Worm (Caenorhabditis elegans) whole organism, L1 larva: ENCODE results near the gene T19D2.3.

ENCODE experiments used
- C16A3.4 ChIP-seq: fragments of 150-350 bp; optimal IDR thresholded peaks from 2 replicates; lab custom pipeline; 2014; ENCODE audit warnings: missing biosample characterization, missing genetic modification characterization
- F16B12.6 ChIP-seq: fragments of 150-350 bp; optimal IDR thresholded peaks from 2 replicates; lab custom pipeline; 2014; ENCODE audit warnings: missing biosample characterization, missing genetic modification characterization
- Y116A8C.19 ChIP-seq: sonication (generic microtip); optimal IDR thresholded peaks from 2 replicates; lab custom pipeline; 2016; ENCODE audit warnings: missing compliant biosample characterization, missing genetic modification characterization, borderline replicate concordance
- alr-1 ChIP-seq: fragments of 200-800 bp; sonication (Bioruptor generic); optimal IDR thresholded peaks from 2 replicates; lab custom pipeline; 2018; ENCODE audit warnings: borderline replicate concordance, mild to moderate bottlenecking, missing genetic modification characterization, missing compliant biosample characterization
- aly-2 ChIP-seq: fragments of 150-350 bp; optimal IDR thresholded peaks from 2 replicates; lab custom pipeline; 2014; ENCODE audit warnings: missing biosample characterization, missing genetic modification characterization
- ama-1 ChIP-seq: fragments of 150-350 bp; optimal IDR thresholded peaks from 2 replicates; lab custom pipeline; 2014
- blmp-1 ChIP-seq: fragments of 150-350 bp; optimal IDR thresholded peaks from 2 replicates; lab custom pipeline; 2014; ENCODE audit warnings: missing biosample characterization, missing genetic modification characterization
- ceh-8 ChIP-seq: fragments of 200-800 bp; sonication (Bioruptor generic); optimal IDR thresholded peaks from 2 replicates; lab custom pipeline; 2018; ENCODE audit warnings: mild to moderate bottlenecking, missing genetic modification characterization, moderate library complexity, missing compliant biosample characterization
- ceh-82 ChIP-seq, 3 experiments: fragments of 150-350 bp in 1 of 3; sonication (generic microtip) in 2 of 3; optimal IDR thresholded peaks; 2 replicates each; lab custom pipeline; 2014 to 2017; ENCODE audit warnings: missing biosample characterization in 3 of 3, missing genetic modification characterization in 3 of 3
- ces-1 ChIP-seq: fragments of 150-350 bp; optimal IDR thresholded peaks from 2 replicates; lab custom pipeline; 2014; ENCODE audit warnings: missing biosample characterization, missing genetic modification reagents, missing genetic modification characterization
- efl-1 ChIP-seq, 4 experiments: fragments of 150-350 bp; optimal IDR thresholded peaks in 3 of 4; peaks in 1 of 4; 1 replicate in 1 of 4; 2 replicates in 3 of 4; lab custom pipeline; 2014; ENCODE audit warnings: missing biosample characterization in 2 of 4, missing genetic modification characterization in 2 of 4, missing genetic modification reagents in 2 of 4
- egl-13 ChIP-seq: sonication (generic microtip); optimal IDR thresholded peaks from 2 replicates; lab custom pipeline; 2016; ENCODE audit warnings: missing genotype, missing genetic modification reagents, missing genetic modification characterization, missing compliant biosample characterization
- fkh-10 ChIP-seq: sonication (generic microtip); optimal IDR thresholded peaks from 2 replicates; lab custom pipeline; 2017; ENCODE audit warnings: missing biosample characterization, missing genetic modification reagents, missing genetic modification characterization
- fos-1 ChIP-seq: fragments of 150-350 bp; optimal IDR thresholded peaks from 2 replicates; lab custom pipeline; 2014; ENCODE audit warnings: missing biosample characterization, missing genetic modification characterization
- grh-1 ChIP-seq: fragments of 200-800 bp; sonication (Bioruptor generic); IDR thresholded peaks from 2 replicates; pipeline ENCODE4 v1.3.6; 2022; ENCODE audit warnings: missing genetic modification reagents, missing genetic modification characterization, missing compliant biosample characterization
- hlh-17 ChIP-seq: fragments of 200-800 bp; sonication (Bioruptor generic); optimal IDR thresholded peaks from 2 replicates; lab custom pipeline; 2018; ENCODE audit warnings: missing genetic modification characterization, mild to moderate bottlenecking, missing compliant biosample characterization, moderate library complexity, borderline replicate concordance
- hlh-4 ChIP-seq: sonication (generic microtip); optimal IDR thresholded peaks from 2 replicates; lab custom pipeline; 2016; ENCODE audit warnings: mild to moderate bottlenecking, missing genetic modification characterization, missing compliant biosample characterization
- hpl-2 ChIP-seq: fragments of 150-350 bp; optimal IDR thresholded peaks from 2 replicates; lab custom pipeline; 2014; ENCODE audit warnings: missing biosample characterization, missing genetic modification reagents, missing genetic modification characterization
- isw-1 ChIP-seq: fragments of 200-800 bp; sonication (Bioruptor generic); IDR thresholded peaks from 2 replicates; pipeline ENCODE4 v1.3.6; 2022; ENCODE audit warnings: missing genetic modification characterization, missing compliant biosample characterization
- lin-13 ChIP-seq: fragments of 150-350 bp; optimal IDR thresholded peaks from 2 replicates; lab custom pipeline; 2014; ENCODE audit warnings: missing biosample characterization, missing genetic modification reagents, missing genetic modification characterization
- lin-14 ChIP-seq: fragments of 200-800 bp; sonication (Bioruptor generic); optimal IDR thresholded peaks from 2 replicates; lab custom pipeline; 2018; ENCODE audit warnings: mild to moderate bottlenecking, missing genetic modification characterization, moderate library complexity, missing compliant biosample characterization
- lin-15B ChIP-seq: fragments of 150-350 bp; sonication (generic microtip); optimal IDR thresholded peaks from 3 replicates; lab custom pipeline; 2014; ENCODE audit warnings: missing biosample characterization, missing genetic modification characterization
- mdl-1 ChIP-seq, 2 experiments: fragments of 150-350 bp; optimal IDR thresholded peaks; 2 replicates each; lab custom pipeline; 2014 to 2017; ENCODE audit warnings: missing biosample characterization in 2 of 2, missing genetic modification characterization in 2 of 2, inconsistent platforms in 1 of 2
- nhr-28 ChIP-seq: fragments of 150-350 bp; optimal IDR thresholded peaks from 2 replicates; lab custom pipeline; 2014; ENCODE audit warnings: missing biosample characterization, missing genetic modification characterization
- nhr-47 ChIP-seq: sonication (generic microtip); optimal IDR thresholded peaks from 2 replicates; lab custom pipeline; 2016; ENCODE audit warnings: mild to moderate bottlenecking, missing genetic modification characterization, moderate library complexity, missing compliant biosample characterization
- nhr-71 ChIP-seq: sonication (generic microtip); optimal IDR thresholded peaks from 2 replicates; lab custom pipeline; 2016; ENCODE audit warnings: mild to moderate bottlenecking, missing genetic modification characterization, moderate library complexity, missing compliant biosample characterization
- nhr-77 ChIP-seq: fragments of 150-350 bp; optimal IDR thresholded peaks from 2 replicates; lab custom pipeline; 2014; ENCODE audit warnings: missing biosample characterization, missing genetic modification characterization
- nhr-84 ChIP-seq: sonication (generic microtip); optimal IDR thresholded peaks from 2 replicates; lab custom pipeline; 2017; ENCODE audit warnings: missing biosample characterization, missing genetic modification characterization
- pag-3 ChIP-seq: sonication (generic microtip); optimal IDR thresholded peaks from 2 replicates; lab custom pipeline; 2017; ENCODE audit warnings: missing genetic modification characterization, mild to moderate bottlenecking, missing compliant biosample characterization, antibody characterized with exemption, borderline replicate concordance; ENCODE audit not compliant: insufficient read depth
- rnt-1 ChIP-seq: sonication (generic microtip); optimal IDR thresholded peaks from 2 replicates; lab custom pipeline; 2016; ENCODE audit warnings: mild to moderate bottlenecking, missing genetic modification characterization, moderate library complexity, missing compliant biosample characterization
- skn-1 ChIP-seq: fragments of 150-350 bp; optimal IDR thresholded peaks from 2 replicates; lab custom pipeline; 2014; ENCODE audit warnings: missing biosample characterization, missing genetic modification characterization
- snu-23 ChIP-seq: sonication (generic microtip); optimal IDR thresholded peaks from 2 replicates; lab custom pipeline; 2016; ENCODE audit warnings: missing genetic modification characterization, missing compliant biosample characterization
- sup-37 ChIP-seq: fragments of 200-800 bp; sonication (Bioruptor generic); optimal IDR thresholded peaks from 2 replicates; lab custom pipeline; 2018; ENCODE audit warnings: mild to moderate bottlenecking, missing genetic modification characterization, missing compliant biosample characterization
- swsn-7 ChIP-seq: sonication (generic microtip); optimal IDR thresholded peaks from 2 replicates; lab custom pipeline; 2016; ENCODE audit warnings: missing genetic modification characterization, missing compliant biosample characterization
- tbx-2 ChIP-seq: sonication (generic microtip); optimal IDR thresholded peaks from 2 replicates; lab custom pipeline; 2016; ENCODE audit warnings: missing genetic modification characterization, missing compliant biosample characterization
- tlp-1 ChIP-seq: fragments of 150-350 bp; optimal IDR thresholded peaks from 2 replicates; lab custom pipeline; 2014; ENCODE audit warnings: missing biosample characterization, missing genetic modification characterization
- unc-30 ChIP-seq: sonication (generic microtip); optimal IDR thresholded peaks from 2 replicates; lab custom pipeline; 2017; ENCODE audit warnings: missing biosample characterization, missing genetic modification characterization
- unc-62 ChIP-seq: fragments of 150-350 bp; optimal IDR thresholded peaks from 2 replicates; lab custom pipeline; 2014; ENCODE audit warnings: missing biosample characterization, missing genetic modification reagents, missing genetic modification characterization
- unc-98 ChIP-seq: fragments of 200-800 bp; sonication (Bioruptor generic); IDR thresholded peaks from 2 replicates; pipeline ENCODE4 v1.3.6; 2022; ENCODE audit warnings: missing genetic modification characterization, missing compliant biosample characterization
- vab-15 ChIP-seq: sonication (generic microtip); optimal IDR thresholded peaks from 2 replicates; lab custom pipeline; 2017; ENCODE audit warnings: missing genotype, mild to moderate bottlenecking, missing genetic modification characterization, missing compliant biosample characterization
- zag-1 ChIP-seq: fragments of 150-350 bp; optimal IDR thresholded peaks from 2 replicates; lab custom pipeline; 2014; ENCODE audit warnings: missing biosample characterization, missing genetic modification characterization
- zip-4 ChIP-seq: fragments of 200-800 bp; sonication (Bioruptor generic); optimal IDR thresholded peaks from 2 replicates; lab custom pipeline; 2018; ENCODE audit warnings: mild to moderate bottlenecking, missing genetic modification characterization, moderate library complexity, missing compliant biosample characterization
- ztf-11 ChIP-seq, 2 experiments: sonication (generic microtip); optimal IDR thresholded peaks; 2 replicates each; lab custom pipeline; 2016 to 2017; ENCODE audit warnings: missing genetic modification characterization in 2 of 2, missing biosample characterization in 1 of 2, missing compliant biosample characterization in 1 of 2

Gene T19D2.3

ce11 chrX:3957475-3958204, 18.6 kb downstream of the T19D2.3 start:
- TF ChIP-seq ceh-82 (tag; optimal IDR thresholded peaks at IDR 0.05; lab: Kevin White, UChicago) (peak in 1 of 3 experiments; percentile 1), ces-1 (GFP tag; lab: Kevin White, UChicago) (peak; percentile 90), alr-1 (tag; lab: Kevin White, UChicago) (no peak), mdl-1 (tag; optimal IDR thresholded peaks at IDR 0.05; lab: Kevin White, UChicago) (no peak), snu-23 (peak; percentile 9), fkh-10 (GFP tag; lab: Kevin White, UChicago) (peak; percentile 86), egl-13 (tag; lab: Kevin White, UChicago) (no peak), C16A3.4 (tag; lab: Kevin White, UChicago) (no peak), swsn-7 (no peak), sup-37 (GFP tag; lab: Kevin White, UChicago) (no peak), hlh-17 (GFP tag; lab: Kevin White, UChicago) (no peak), nhr-28 (tag; lab: Kevin White, UChicago) (no peak), Y116A8C.19 (no peak), tbx-2 (tag; lab: Kevin White, UChicago) (peak; percentile 5), lin-14 (GFP tag; lab: Kevin White, UChicago) (peak; percentile 86), unc-98 (GFP tag; lab: Robert Waterston, UW) (no peak), nhr-77 (no peak), lin-13 (GFP tag; lab: Kevin White, UChicago) (no peak), ztf-11 (tag; optimal IDR thresholded peaks at IDR 0.05; lab: Kevin White, UChicago) (peak in 1 of 2 experiments; percentile 12), pag-3 (tag; lab: Kevin White, UChicago) (no peak), nhr-47 (tag; lab: Kevin White, UChicago) (no peak), ceh-8 (no peak), hpl-2 (no peak), unc-30 (tag; lab: Kevin White, UChicago) (no peak), unc-62 (GFP tag; lab: Kevin White, UChicago) (no peak), fos-1 (no peak), zag-1 (tag; lab: Kevin White, UChicago) (peak; percentile 30), zip-4 (GFP tag; lab: Kevin White, UChicago) (no peak), F16B12.6 (tag; lab: Kevin White, UChicago) (no peak), skn-1 (no peak), aly-2 (no peak), tlp-1 (tag; lab: Kevin White, UChicago) (no peak), nhr-71 (tag; lab: Kevin White, UChicago) (peak; percentile 21), rnt-1 (tag; lab: Kevin White, UChicago) (peak; percentile 20), lin-15B (tag; lab: Kevin White, UChicago) (no peak), vab-15 (no peak), hlh-4 (tag; lab: Kevin White, UChicago) (no peak)

ce11 chrX:3958252-3958651, 19.2 kb downstream of the T19D2.3 start, which contains the start of gene lin-18:
TSS of gene lin-18 (plus strand) at chrX:3958552.
- TF ChIP-seq zip-4 (GFP tag; lab: Kevin White, UChicago) (no peak), blmp-1 (tag; lab: Kevin White, UChicago) (peak; percentile 49)

ce11 chrX:3959221-3959620, 20.2 kb downstream of the T19D2.3 start:
- TF ChIP-seq nhr-84 (tag; lab: Kevin White, UChicago) (no peak), rnt-1 (tag; lab: Kevin White, UChicago) (peak; percentile 34), lin-14 (GFP tag; lab: Kevin White, UChicago) (peak; percentile 33), ama-1 (no peak), efl-1 (optimal IDR thresholded peaks at IDR 0.05; lab: Kevin White, UChicago) (no peak), efl-1 (GFP tag; optimal IDR thresholded peaks at IDR 0.05 in 1 of 2; lab: Kevin White, UChicago) (no peak), nhr-77 (no peak), grh-1 (GFP tag; lab: Robert Waterston, UW) (no peak), fkh-10 (GFP tag; lab: Kevin White, UChicago) (no peak), isw-1 (GFP tag; lab: Robert Waterston, UW) (no peak)
